Fruit fly (Drosophila melanogaster): ENCODE measurements around the gene Cln7.
A peak's percentile ranks its signal among the peaks of the same experiment; 100 is the strongest.

Gene Cln7

DNA sequence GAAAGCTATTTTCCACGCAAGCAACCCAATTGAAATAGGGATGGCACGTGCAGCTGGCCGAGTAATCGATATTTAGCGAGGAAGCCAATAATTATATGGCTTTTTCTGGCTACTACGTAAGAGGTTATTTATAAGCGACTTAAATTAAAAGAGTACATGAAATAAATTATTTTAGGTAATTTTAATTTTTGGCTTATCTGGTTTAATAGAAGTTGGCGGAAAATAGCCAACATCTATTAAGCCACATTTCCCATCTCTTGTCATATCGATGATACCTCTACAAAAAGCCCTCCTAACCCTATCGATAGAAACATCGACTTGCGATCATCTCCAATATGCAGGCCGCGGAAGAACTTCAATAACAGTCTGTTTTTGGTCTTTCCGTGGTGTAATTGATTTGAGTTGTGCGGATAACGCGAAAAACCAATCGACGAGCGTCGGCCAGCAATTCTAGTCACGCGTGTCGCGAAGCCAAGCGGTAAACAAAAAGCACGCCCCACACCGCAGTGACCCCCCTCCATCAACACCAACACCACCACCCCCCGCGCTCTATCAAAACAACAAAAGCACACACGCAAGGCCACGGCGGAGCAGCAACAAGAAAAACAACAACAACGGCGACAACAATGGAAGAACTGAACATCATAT lies 3.1 kb upstream of the Cln7 start, which contains the start of the genes Srp19 and qm (continued):
- peak; percentile 52 for TF ChIP-seq Eip78C (GFP tag)
- TF ChIP-seq CG6854 (GFP tag; optimal IDR thresholded peaks at IDR 0.05): peak; percentile 65
- peak; percentile 67 to 90 for TF ChIP-seq ss (GFP tag; optimal IDR thresholded peaks at IDR 0.05)
- TF ChIP-seq CG8119 (GFP tag; IDR thresholded peaks at IDR 0.05): peak; percentile 52; the same call in 1 of the 3 replicates
- no peak for TF ChIP-seq salr (GFP tag; optimal IDR thresholded peaks at IDR 0.05)

DNA sequence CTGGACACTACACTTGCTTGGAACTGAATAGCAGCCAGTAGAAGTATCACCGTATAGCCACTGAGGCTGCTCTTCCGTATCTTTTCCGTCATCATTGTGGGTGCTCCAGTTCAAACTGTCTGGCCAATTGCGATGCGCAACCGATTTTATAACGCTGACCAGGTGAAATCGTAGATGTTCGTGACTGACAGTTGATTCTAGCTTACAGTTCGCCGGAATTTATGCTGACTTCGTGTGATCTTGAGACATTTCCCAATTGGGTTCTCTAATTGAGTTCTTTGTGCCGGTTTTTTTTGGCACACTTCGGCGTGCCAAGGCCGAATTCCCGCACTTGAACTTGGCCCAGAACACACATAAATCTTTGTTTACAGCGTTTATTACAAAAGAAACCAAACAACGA lies 2.0 kb upstream of the Cln7 start, which contains the start of gene CG14834:
TSS of gene CG14834 (minus strand) at position 173 of the 400 bp plus-strand sequence.
- TF ChIP-seq CG11762 (GFP tag; optimal IDR thresholded peaks at IDR 0.05; ENCODE audit: insufficient read depth) (no peak), Sox102F (GFP tag; optimal IDR thresholded peaks at IDR 0.05) (no peak), CG7368 (GFP tag; optimal IDR thresholded peaks at IDR 0.05) (no peak), Sox14 (GFP tag; optimal IDR thresholded peaks at IDR 0.05) (no peak), dac (GFP tag; optimal IDR thresholded peaks at IDR 0.05) (no peak), CG8119 (GFP tag; IDR thresholded peaks at IDR 0.05) (no peak), CG6808 (GFP tag; optimal IDR thresholded peaks at IDR 0.05) (no peak), Sox15 (GFP tag; optimal IDR thresholded peaks at IDR 0.05) (no peak), acj6 (GFP tag; optimal IDR thresholded peaks at IDR 0.05) (no peak), Gug (GFP tag; IDR thresholded peaks at IDR 0.05) (no peak), CG1621 (tag; optimal IDR thresholded peaks at IDR 0.05) (no peak), CG11294 (GFP tag; IDR thresholded peaks at IDR 0.05) (no peak), CG8632 (GFP tag; optimal IDR thresholded peaks at IDR 0.05) (no peak)

DNA sequence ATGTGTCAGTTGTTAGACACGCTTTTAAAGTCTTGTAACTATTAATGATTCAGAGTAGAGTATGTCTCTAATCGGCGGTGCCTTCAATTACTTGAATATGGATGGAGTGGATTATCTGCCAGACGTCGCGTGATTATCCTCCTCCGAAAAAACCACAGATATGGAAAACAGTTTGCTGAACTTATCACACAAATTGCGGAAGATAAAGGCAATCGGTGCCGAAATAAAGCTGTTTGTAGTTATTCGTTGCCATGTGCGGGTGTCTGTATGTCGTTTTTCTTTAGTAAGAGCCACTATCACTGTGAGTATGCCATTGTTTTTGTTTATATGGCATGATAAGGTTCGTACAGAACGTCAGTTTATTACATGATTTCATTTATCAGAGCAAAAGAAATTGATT lies 982 bp downstream of the Cln7 start:
- TF ChIP-seq Hr39 (GFP tag; optimal IDR thresholded peaks at IDR 0.05) (no peak), spab (GFP tag; optimal IDR thresholded peaks at IDR 0.05) (no peak), Ets96B (tag; optimal IDR thresholded peaks at IDR 0.05) (no peak), CG6792 (GFP tag; optimal IDR thresholded peaks at IDR 0.05) (no peak), salr (GFP tag; optimal IDR thresholded peaks at IDR 0.05) (no peak), CG6854 (GFP tag; optimal IDR thresholded peaks at IDR 0.05) (no peak)

- TF ChIP-seq Gug (GFP tag; IDR thresholded peaks at IDR 0.05) (no peak), Eip78C (GFP tag) (peak; percentile 60), CG15336 (GFP tag; IDR thresholded peaks at IDR 0.05) (peak; percentile 57), CG3919 (GFP tag; optimal IDR thresholded peaks at IDR 0.05) (no peak), CG6792 (GFP tag; optimal IDR thresholded peaks at IDR 0.05) (no peak), fd85E (GFP tag; optimal IDR thresholded peaks at IDR 0.05) (no peak), esn (GFP tag; optimal IDR thresholded peaks at IDR 0.05) (peak; percentile 13), Hr4 (GFP tag; optimal IDR thresholded peaks at IDR 0.05) (no peak), CG6854 (GFP tag; optimal IDR thresholded peaks at IDR 0.05) (peak; percentile 68), CG10631 (GFP tag; optimal IDR thresholded peaks at IDR 0.05) (no peak), eg (GFP tag; IDR thresholded peaks at IDR 0.05) (peak; percentile 6; the same call in 1 of the 3 replicates), Ets21C (GFP tag; optimal IDR thresholded peaks at IDR 0.05) (no peak), CG11762 (GFP tag; optimal IDR thresholded peaks at IDR 0.05; ENCODE audit: insufficient read depth) (no peak)
These were observed 5.7 kb downstream of the Cln7 start, which contains the start of the genes lark and eco for dm6 chr3L:7339216-7339742. lark (plus strand) TSS chr3L:7339266. eco (minus strand) TSS chr3L:7339340.

DNA sequence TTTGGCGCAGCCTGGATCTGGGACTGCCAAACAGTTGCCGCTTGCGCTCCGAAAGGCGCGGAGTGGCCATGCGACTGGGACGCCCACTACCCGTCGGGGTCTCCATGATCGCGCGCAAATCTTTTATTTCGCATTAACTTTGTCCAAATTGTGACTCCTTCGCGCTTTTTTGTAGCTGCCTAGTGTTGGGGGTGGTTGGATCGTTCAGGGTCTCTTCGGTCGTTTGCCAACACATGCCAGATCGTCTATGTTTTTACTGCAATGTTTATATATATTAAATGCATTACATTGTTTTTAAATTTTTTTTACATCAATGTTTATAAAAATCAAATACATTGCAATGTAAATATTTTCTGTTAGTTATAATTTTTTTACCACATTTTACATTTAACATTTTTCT lies 6.2 kb downstream of the Cln7 start:
- 0 out of 3 replicates have a peak, but pooled peaks have one; percentile 10 for TF ChIP-seq eg (GFP tag; IDR thresholded peaks at IDR 0.05)
- TF ChIP-seq CG16779 (tag; optimal IDR thresholded peaks at IDR 0.05): no peak
- peak; percentile 32 for TF ChIP-seq lz (GFP tag; optimal IDR thresholded peaks at IDR 0.05)
- TF ChIP-seq esn (GFP tag; optimal IDR thresholded peaks at IDR 0.05): peak; percentile 28
- TF ChIP-seq cyc (GFP tag; optimal IDR thresholded peaks at IDR 0.05): peak; percentile 11

All from whole organism, prepupa.